Worm (Caenorhabditis elegans): ENCODE results near the gene cash-1.
A peak's percentile ranks its signal among the peaks of the same experiment; 100 is the strongest.

The cash-1 gene

DNA sequence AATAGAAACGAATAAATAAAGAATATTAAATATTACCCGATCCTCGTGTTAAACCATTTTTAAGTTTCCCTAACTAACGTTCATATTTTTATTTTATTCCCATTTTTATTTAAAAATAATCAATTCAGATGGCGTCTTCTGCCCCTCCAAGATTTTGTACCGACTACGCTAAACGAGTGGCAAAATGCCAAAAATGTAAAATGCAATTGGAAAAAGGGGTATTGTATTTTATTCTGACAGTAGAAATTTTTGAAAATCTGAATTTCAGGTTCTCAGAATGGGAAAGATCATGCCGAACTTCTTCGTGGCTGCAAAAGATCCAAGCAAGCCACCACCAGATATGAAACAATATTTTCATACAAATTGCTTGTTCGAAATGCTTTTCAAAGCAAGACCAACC is 19.2 kb upstream of the cash-1 start, which contains the start of gene K07C5.3:
K07C5.3 (plus strand) TSS at position 129 of the 400 bp plus-strand sequence.
- TF ChIP-seq W03F9.2 (tag; optimal IDR thresholded peaks at IDR 0.05) (no peak), him-1 (tag; optimal IDR thresholded peaks at IDR 0.05) (no peak), dao-5 (tag; optimal IDR thresholded peaks at IDR 0.05) (no peak)

DNA sequence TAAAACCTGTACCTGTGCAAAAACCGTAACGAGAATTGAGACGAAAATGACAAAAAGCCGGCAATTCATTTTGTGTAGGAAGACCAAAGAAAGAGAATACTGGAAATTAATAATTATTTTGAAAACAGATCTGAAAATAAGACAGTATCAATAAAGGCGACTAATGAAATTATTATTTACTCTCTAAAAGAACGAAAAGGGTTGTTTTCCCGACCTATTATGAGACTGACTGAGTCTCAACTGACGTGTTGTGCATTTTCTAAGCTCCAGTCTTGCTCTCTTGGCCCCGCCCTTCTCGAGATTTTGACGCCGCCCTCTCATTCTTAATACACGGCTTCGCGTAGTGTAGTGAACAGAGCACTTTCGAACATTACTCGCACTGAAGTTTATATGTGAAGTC is 12.0 kb upstream of the cash-1 start, which contains the start of gene K07C5.9:
K07C5.9 (minus strand) TSS at position 101 of the 400 bp plus-strand sequence.
- TF ChIP-seq dao-5 (tag; optimal IDR thresholded peaks at IDR 0.05): no peak
- TF ChIP-seq him-1 (tag; optimal IDR thresholded peaks at IDR 0.05): no peak
- no peak for TF ChIP-seq W03F9.2 (tag; optimal IDR thresholded peaks at IDR 0.05)

DNA sequence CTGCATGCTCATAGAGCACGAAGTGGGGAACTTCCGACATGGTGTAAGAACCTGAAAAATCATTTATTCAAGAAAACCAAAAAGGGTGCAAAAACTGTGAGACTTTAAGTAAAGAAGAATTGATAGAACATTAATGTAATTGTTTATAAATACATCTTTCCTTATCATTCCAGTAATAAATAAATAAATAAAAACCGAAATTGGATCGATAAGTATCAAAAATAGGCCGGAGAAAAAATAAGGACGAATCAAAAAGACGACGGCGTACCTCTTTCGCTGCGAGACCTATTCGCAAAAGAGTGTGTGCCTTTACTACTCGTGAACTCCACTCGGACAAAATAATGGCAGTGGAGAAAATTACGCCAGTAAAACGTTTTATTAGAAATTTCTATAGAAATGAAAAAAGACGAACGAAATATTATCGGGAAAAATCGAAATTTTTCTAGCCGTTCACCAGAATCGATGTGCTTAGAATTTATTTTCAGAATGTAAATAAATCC is 9.1 kb upstream of the cash-1 start, which contains the start of gene nol-56:
nol-56 (minus strand) TSS at position 51 of the 500 bp plus-strand sequence.
- TF ChIP-seq dao-5 (tag; optimal IDR thresholded peaks at IDR 0.05) (no peak), W03F9.2 (tag; optimal IDR thresholded peaks at IDR 0.05) (peak; percentile 93), him-1 (tag; optimal IDR thresholded peaks at IDR 0.05) (peak; percentile 28)

DNA sequence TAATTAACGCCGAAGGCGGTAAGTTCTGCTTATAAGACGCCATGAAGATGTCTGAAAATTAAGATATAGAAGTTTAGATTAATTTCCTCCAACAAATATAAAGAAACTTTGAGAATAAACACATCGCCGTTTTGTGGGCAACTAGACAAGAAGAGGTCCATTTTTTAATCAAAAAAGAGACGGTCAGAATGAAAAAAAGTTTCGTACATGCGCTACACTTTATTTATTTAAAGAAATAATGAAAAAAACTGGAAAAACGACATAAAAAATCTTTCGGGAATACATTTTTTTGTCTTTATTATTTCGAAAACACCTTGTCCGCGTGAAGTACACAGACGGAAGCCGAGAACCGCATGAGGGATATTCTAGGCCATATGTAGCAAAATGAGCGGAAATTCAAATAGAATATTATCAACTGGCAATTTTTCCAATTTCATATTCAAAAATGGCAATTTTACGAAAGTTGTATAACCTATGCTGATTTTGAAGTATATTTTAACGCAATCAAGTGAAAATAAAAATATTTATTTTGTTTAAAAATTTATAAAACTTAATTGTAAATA is 6.2 kb upstream of the cash-1 start, which contains the start of gene sluh-7:
sluh-7 (minus strand) TSS at position 51 of the 563 bp plus-strand sequence.
- peak; percentile 86 for TF ChIP-seq W03F9.2 (tag; optimal IDR thresholded peaks at IDR 0.05)
- no peak for TF ChIP-seq dao-5 (tag; optimal IDR thresholded peaks at IDR 0.05)
- TF ChIP-seq him-1 (tag; optimal IDR thresholded peaks at IDR 0.05): peak; percentile 32

DNA sequence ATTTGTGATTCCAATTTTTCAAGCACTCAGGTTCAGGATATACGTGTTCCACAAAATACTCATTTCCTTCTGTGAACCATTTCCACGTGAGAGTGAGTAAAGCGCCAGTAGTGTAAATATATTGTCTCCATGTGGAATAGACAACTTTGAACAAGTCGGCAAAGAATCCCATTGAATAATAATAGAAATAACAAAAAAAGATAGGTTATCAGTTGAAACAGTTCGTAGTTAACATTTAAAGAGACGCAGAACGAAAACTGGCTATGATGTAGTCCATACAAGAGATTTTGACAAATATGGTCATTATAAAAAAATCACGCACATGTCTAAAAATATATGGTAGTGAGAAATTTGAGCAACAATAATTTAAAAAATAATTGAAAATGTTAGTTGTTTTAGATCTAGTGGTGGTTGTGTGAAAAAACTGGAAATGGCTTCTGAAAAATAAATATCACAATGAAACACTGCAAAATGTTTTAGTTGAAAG is 4.6 kb upstream of the cash-1 start, which contains the start of gene ceeh-2:
ceeh-2 (minus strand) TSS at position 437 of the 487 bp plus-strand sequence.
- TF ChIP-seq W03F9.2 (tag; optimal IDR thresholded peaks at IDR 0.05): no peak
- TF ChIP-seq dao-5 (tag; optimal IDR thresholded peaks at IDR 0.05): no peak
- no peak for TF ChIP-seq him-1 (tag; optimal IDR thresholded peaks at IDR 0.05)

DNA sequence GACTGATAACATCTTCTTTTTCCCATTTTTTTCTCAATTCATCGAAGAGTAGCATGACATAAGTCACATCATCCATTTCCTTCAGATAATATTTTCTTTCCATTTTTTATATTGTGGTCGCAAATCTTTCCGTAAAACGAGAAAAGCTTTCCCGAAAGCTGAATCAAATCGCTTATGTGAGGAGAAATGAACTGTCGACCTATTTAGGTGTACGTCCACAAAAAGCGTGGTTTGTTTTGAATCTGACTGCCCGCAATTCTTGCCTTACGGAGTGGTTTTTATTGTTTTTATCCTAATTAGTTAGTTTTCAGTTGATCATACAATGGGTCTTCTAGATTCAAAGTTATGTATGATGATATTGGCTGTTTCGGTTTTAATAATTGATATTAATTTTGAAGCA is 3.8 kb upstream of the cash-1 start, which contains the start of gene ttll-15:
ttll-15 (plus strand) TSS at position 301 of the 400 bp plus-strand sequence.
- TF ChIP-seq W03F9.2 (tag; optimal IDR thresholded peaks at IDR 0.05) (no peak), him-1 (tag; optimal IDR thresholded peaks at IDR 0.05) (no peak), dao-5 (tag; optimal IDR thresholded peaks at IDR 0.05) (no peak)

DNA sequence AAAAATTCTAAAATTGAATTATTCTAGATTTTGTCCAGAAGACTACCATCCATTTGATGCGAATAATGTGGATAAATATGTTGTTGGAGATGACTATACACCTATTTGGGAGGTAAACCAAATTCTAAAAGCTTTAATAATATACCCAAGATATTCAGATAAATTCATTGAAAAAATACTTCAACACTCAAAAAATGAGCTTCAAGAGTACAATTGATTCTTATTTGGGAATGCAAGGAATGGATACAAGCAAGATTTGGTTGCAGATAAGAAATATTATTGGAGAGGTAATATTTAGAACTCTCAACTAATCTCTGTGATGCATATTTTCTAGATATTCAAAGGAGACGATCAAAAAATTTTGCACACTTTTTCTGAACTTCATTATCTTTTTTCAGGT is 1.9 kb upstream of the cash-1 start:
- no peak for TF ChIP-seq dao-5 (tag; optimal IDR thresholded peaks at IDR 0.05)
- TF ChIP-seq W03F9.2 (tag; optimal IDR thresholded peaks at IDR 0.05): no peak
- TF ChIP-seq him-1 (tag; optimal IDR thresholded peaks at IDR 0.05): no peak

DNA sequence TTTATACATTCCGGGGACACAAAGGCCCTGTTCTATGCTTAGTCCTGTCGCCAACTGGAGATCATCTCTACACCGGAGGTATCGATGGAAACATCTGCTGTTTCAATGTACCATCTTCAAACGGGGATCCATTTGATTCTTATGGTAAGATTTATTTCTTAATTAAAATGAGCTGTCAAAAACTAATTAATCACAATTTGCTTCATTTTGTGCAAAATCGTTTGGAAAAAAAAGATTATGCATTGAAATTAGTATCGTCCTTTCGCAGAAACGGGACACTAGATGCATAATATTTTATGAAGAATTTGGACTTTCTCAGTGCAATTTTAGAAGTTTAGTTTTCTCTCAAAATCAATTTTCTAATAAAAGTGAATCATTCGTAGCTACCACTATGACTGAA is 1.8 kb downstream of the cash-1 start:
- no peak for TF ChIP-seq him-1 (tag; optimal IDR thresholded peaks at IDR 0.05)
- TF ChIP-seq W03F9.2 (tag; optimal IDR thresholded peaks at IDR 0.05): no peak
- no peak for TF ChIP-seq dao-5 (tag; optimal IDR thresholded peaks at IDR 0.05)

DNA sequence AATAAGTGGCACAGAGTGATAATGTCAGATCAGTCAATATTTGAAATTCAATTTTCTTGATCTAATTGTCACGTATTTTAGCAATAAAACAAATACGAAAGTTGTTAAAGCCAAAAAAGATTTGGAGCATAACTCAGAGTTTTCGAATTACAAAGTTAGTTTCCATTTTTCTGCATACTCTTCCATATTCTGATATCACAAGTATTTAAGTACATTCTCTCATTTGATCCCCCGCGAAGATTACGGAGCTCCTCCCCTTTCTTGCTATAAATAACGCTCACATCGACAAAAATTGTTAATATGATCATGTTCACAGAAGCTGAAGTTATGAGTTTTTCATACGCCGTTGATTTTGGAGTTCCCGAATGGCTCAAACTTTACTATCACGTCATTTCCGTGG is 6.2 kb downstream of the cash-1 start, which contains the start of gene sri-20:
sri-20 (plus strand) TSS at position 301 of the 400 bp plus-strand sequence.
- TF ChIP-seq W03F9.2 (tag; optimal IDR thresholded peaks at IDR 0.05): no peak
- no peak for TF ChIP-seq him-1 (tag; optimal IDR thresholded peaks at IDR 0.05)
- no peak for TF ChIP-seq dao-5 (tag; optimal IDR thresholded peaks at IDR 0.05)

DNA sequence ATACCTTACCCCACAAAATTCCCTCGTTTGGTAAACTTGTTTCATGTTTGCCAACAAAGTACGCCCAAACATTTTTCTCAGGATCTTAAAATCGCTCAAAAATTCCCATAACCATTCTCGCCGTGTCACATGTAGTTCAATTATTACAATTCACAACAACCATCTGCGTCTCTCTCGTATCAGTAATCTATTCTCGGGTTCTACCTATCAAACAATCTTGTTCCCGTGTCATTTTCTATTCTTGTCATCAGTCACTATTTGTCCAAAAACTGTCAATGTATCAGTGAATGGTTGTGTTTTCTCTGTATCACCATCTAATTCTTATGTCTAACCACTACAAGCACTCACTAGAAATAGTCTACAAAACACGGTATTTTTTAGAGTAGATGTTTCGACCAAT is 9.1 kb downstream of the cash-1 start:
- no peak for TF ChIP-seq W03F9.2 (tag; optimal IDR thresholded peaks at IDR 0.05)
- no peak for TF ChIP-seq dao-5 (tag; optimal IDR thresholded peaks at IDR 0.05)
- no peak for TF ChIP-seq him-1 (tag; optimal IDR thresholded peaks at IDR 0.05)

DNA sequence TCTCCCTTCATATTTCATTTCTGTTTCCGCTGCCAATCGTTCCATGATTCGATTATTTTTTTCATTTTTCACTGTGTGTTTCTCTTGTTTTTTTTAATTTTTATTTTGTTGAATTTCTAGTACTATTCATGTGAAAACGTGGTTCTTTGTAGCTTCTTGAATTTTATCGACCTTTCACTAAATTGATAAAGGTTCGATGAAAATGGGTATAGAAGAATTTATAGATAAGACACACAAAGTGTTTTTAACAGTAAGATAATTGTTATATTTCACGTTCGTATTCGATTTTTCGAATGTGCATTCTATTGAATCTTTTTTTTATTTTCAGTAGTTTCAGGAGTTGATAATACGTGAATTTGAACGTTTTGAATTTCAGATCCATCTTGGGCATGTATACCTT is 9.9 kb downstream of the cash-1 start, which contains the start of gene ugt-49:
ugt-49 (plus strand) TSS at position 371 of the 400 bp plus-strand sequence.
- TF ChIP-seq dao-5 (tag; optimal IDR thresholded peaks at IDR 0.05) (no peak), him-1 (tag; optimal IDR thresholded peaks at IDR 0.05) (no peak), W03F9.2 (tag; optimal IDR thresholded peaks at IDR 0.05) (no peak)

DNA sequence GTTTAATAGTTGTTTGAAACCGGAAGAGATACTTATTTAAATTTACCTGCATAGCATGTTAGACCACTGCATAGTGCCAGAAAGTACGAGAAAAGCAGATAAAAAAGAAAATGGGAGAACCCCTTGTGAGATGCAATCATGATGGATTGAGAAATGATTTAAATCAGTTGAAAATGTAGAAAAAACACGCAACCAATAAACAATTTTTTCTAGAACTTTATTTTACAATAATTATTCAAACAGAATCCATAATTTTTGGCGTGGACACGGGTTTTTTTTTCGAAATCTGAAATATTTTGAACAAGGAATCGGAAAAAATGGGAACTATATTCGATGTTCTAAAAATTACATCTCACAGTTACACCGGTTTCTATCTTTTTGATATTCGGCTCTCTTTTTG is 17.2 kb downstream of the cash-1 start, which contains the start of gene AC3.12:
AC3.12 (minus strand) TSS at position 101 of the 400 bp plus-strand sequence.
- no peak for TF ChIP-seq dao-5 (tag; optimal IDR thresholded peaks at IDR 0.05)
- no peak for TF ChIP-seq W03F9.2 (tag; optimal IDR thresholded peaks at IDR 0.05)
- TF ChIP-seq him-1 (tag; optimal IDR thresholded peaks at IDR 0.05): no peak

DNA sequence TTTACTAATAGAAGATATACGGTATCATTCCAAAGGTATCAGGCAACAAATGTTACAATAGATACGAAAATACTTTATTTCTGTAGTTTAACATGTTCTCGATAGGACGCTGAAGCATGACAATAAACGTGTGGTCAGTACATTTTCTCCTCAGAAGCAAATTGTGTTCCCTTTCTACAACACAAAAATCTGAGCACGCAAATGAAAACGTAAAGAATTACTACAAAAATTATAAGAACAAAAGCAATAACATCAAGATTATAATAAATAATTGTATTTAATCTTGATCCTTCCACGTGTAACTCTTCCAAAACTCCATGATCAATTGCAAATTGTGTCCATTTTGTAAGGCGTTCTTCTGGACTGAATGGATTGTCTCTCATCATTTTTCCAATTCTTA is 17.7 kb downstream of the cash-1 start:
- TF ChIP-seq him-1 (tag; optimal IDR thresholded peaks at IDR 0.05): no peak
- no peak for TF ChIP-seq dao-5 (tag; optimal IDR thresholded peaks at IDR 0.05)
- TF ChIP-seq W03F9.2 (tag; optimal IDR thresholded peaks at IDR 0.05): no peak

DNA sequence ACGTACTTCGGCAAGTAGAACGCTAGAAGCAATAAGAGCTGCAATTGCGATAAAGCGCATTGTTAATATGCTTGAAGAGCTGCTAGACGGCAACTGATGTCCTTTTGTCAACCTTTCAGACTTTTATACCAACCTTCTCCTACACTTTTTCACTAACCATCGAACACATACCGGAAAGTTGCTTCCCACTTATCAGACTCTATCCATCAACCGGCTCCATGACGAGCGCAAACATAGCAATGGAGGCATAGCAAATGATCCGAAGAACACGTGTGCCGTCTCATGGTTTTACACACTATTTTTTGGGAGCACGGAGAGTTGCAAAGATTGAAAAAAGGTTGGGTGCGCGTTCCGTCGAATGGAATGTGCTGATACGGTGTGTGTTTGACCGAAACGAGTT is 19.7 kb downstream of the cash-1 start, which contains the start of gene abu-1:
abu-1 (minus strand) TSS at position 101 of the 400 bp plus-strand sequence.
- TF ChIP-seq dao-5 (tag; optimal IDR thresholded peaks at IDR 0.05) (no peak), him-1 (tag; optimal IDR thresholded peaks at IDR 0.05) (no peak), W03F9.2 (tag; optimal IDR thresholded peaks at IDR 0.05) (no peak)
